Worm (Caenorhabditis elegans): ENCODE data around the gene K01A2.10.

- TF ChIP-seq ama-1 (optimal IDR thresholded peaks at IDR 0.05) (no peak), fkh-10 (GFP tag; optimal IDR thresholded peaks at IDR 0.05) (no peak), pqm-1 (tag; optimal IDR thresholded peaks at IDR 0.05) (no peak), pha-4 (tag; optimal IDR thresholded peaks at IDR 0.05) (no peak), elt-2 (tag; optimal IDR thresholded peaks at IDR 0.05) (no peak), ceh-18 (tag; optimal IDR thresholded peaks at IDR 0.05) (no peak), ets-4 (tag; optimal IDR thresholded peaks at IDR 0.05) (no peak)
Measured at ce11 chrII:325639-326350, 2.9 kb upstream of the K01A2.10 start, which contains the start of gene sgcb-1.

Measured in whole organism, late embryonic.